Worm (Caenorhabditis elegans): ENCODE measurements around the gene klp-18.

ce11 chrIV:7083382-7083784 lies 43.4 kb downstream of the klp-18 start, which contains the start of gene Y43B11AR.3:
- TF ChIP-seq T20F7.1 (GFP tag; optimal IDR thresholded peaks at IDR 0.05) = no peak
- peak; percentile 39 for TF ChIP-seq mes-2 (tag; optimal IDR thresholded peaks at IDR 0.05; ENCODE audit: poor library complexity, severe bottlenecking)
- TF ChIP-seq ZK546.5 (tag; optimal IDR thresholded peaks at IDR 0.05) = no peak
- TF ChIP-seq ces-1 (GFP tag; optimal IDR thresholded peaks at IDR 0.05) = no peak
- no peak for TF ChIP-seq nhr-76 (tag; optimal IDR thresholded peaks at IDR 0.05)
- no peak for TF ChIP-seq zip-11 (GFP tag; IDR thresholded peaks at IDR 0.05)
- no peak for TF ChIP-seq F37D6.2 (tag; optimal IDR thresholded peaks at IDR 0.05)
- peak; percentile 46; the same call in 1 of the 2 replicates for TF ChIP-seq pha-4 (GFP tag; IDR thresholded peaks at IDR 0.05)
- no peak for TF ChIP-seq pha-4 (tag; optimal IDR thresholded peaks at IDR 0.05)
- TF ChIP-seq skn-1 (tag; optimal IDR thresholded peaks at IDR 0.05) = no peak
- no peak for TF ChIP-seq aly-2 (tag; optimal IDR thresholded peaks at IDR 0.05)
- TF ChIP-seq nhr-28 (tag; optimal IDR thresholded peaks at IDR 0.05) = no peak
- TF ChIP-seq jun-1 (tag; optimal IDR thresholded peaks at IDR 0.05) = no peak
- TF ChIP-seq nhr-102 (tag; optimal IDR thresholded peaks at IDR 0.05) = no peak
- peak; percentile 75 for TF ChIP-seq ctbp-1 (GFP tag; IDR thresholded peaks at IDR 0.05)

Data from whole organism, L4 larva.